Worm (Caenorhabditis elegans): Measurements from ENCODE around the gene Y42H9AR.5.
A peak's percentile ranks its signal among the peaks of the same experiment; 100 is the strongest.

The Y42H9AR.5 gene

ce11 chrIV:8151721-8152120, 49.4 kb downstream of the Y42H9AR.5 start:
- peak; percentile 65 for TF ChIP-seq sma-9 (GFP tag; optimal IDR thresholded peaks at IDR 0.05)
- TF ChIP-seq sma-9 (tag; optimal IDR thresholded peaks at IDR 0.05): no peak
- peak; percentile 75 for TF ChIP-seq fos-1 (tag; optimal IDR thresholded peaks at IDR 0.05)
- TF ChIP-seq peb-1 (tag; optimal IDR thresholded peaks at IDR 0.05): no peak
- TF ChIP-seq nhr-25 (tag; optimal IDR thresholded peaks at IDR 0.05): no peak
- no peak for TF ChIP-seq elt-1 (tag; optimal IDR thresholded peaks at IDR 0.05)
- no peak for TF ChIP-seq elt-3 (tag; optimal IDR thresholded peaks at IDR 0.05)
- TF ChIP-seq lin-11 (tag; optimal IDR thresholded peaks at IDR 0.05): no peak
- TF ChIP-seq sma-3 (GFP tag; optimal IDR thresholded peaks at IDR 0.05): no peak
- no peak for TF ChIP-seq unc-62 (GFP tag; optimal IDR thresholded peaks at IDR 0.05)
- TF ChIP-seq lin-39 (tag; optimal IDR thresholded peaks at IDR 0.05): no peak
- no peak for TF ChIP-seq ceh-82 (tag; optimal IDR thresholded peaks at IDR 0.05)
- peak in 1 of 2 experiments; percentile 1 for TF ChIP-seq lsy-2 (tag; optimal IDR thresholded peaks at IDR 0.05)
- TF ChIP-seq nhr-6 (tag; optimal IDR thresholded peaks at IDR 0.05): no peak
- peak; percentile 64 for TF ChIP-seq crh-2 (tag; optimal IDR thresholded peaks at IDR 0.05)
- TF ChIP-seq nhr-77 (tag; optimal IDR thresholded peaks at IDR 0.05): no peak
- TF ChIP-seq lin-13 (GFP tag; optimal IDR thresholded peaks at IDR 0.05): no peak
- no peak for TF ChIP-seq nhr-11 (tag; optimal IDR thresholded peaks at IDR 0.05)
- no peak for TF ChIP-seq sem-4 (tag; optimal IDR thresholded peaks at IDR 0.05)
- TF ChIP-seq F13H6.1 (tag; optimal IDR thresholded peaks at IDR 0.05): peak; percentile 10
- no peak for TF ChIP-seq unc-55 (GFP tag; optimal IDR thresholded peaks at IDR 0.05)
- TF ChIP-seq skn-1 (tag; optimal IDR thresholded peaks at IDR 0.05): peak; percentile 11
- TF ChIP-seq nhr-129 (tag; optimal IDR thresholded peaks at IDR 0.05): no peak
- TF ChIP-seq ama-1 (optimal IDR thresholded peaks at IDR 0.05): no peak

- TF ChIP-seq C34F6.9 (tag; optimal IDR thresholded peaks at IDR 0.05) (no peak), ceh-82 (tag; optimal IDR thresholded peaks at IDR 0.05) (no peak), nhr-25 (tag; optimal IDR thresholded peaks at IDR 0.05) (no peak), crh-2 (tag; optimal IDR thresholded peaks at IDR 0.05) (no peak), Y55F3AM.14 (GFP tag; optimal IDR thresholded peaks at IDR 0.05) (no peak), lin-13 (GFP tag; optimal IDR thresholded peaks at IDR 0.05) (no peak), nhr-77 (tag; optimal IDR thresholded peaks at IDR 0.05) (no peak)
Measured at ce11 chrIV:8152145-8152544, 49.8 kb downstream of the Y42H9AR.5 start, which contains the start of gene faah-2. Gene faah-2, plus strand, starts transcription at chrIV:8152445.

ce11 chrIV:8152688-8153087, 50.4 kb downstream of the Y42H9AR.5 start:
- TF ChIP-seq nhr-77 (tag; optimal IDR thresholded peaks at IDR 0.05): no peak
- TF ChIP-seq fos-1 (tag; optimal IDR thresholded peaks at IDR 0.05): peak; percentile 56
- no peak for TF ChIP-seq sem-4 (tag; optimal IDR thresholded peaks at IDR 0.05)

ce11 chrIV:8153163-8153562, 50.8 kb downstream of the Y42H9AR.5 start:
- TF ChIP-seq nhr-21 (tag; optimal IDR thresholded peaks at IDR 0.05): no peak
- TF ChIP-seq sma-9 (GFP tag; optimal IDR thresholded peaks at IDR 0.05): no peak
- no peak for TF ChIP-seq sma-9 (tag; optimal IDR thresholded peaks at IDR 0.05)
- no peak for TF ChIP-seq fos-1 (tag; optimal IDR thresholded peaks at IDR 0.05)
- TF ChIP-seq C34F6.9 (tag; optimal IDR thresholded peaks at IDR 0.05): no peak
- no peak for TF ChIP-seq aly-2 (tag; optimal IDR thresholded peaks at IDR 0.05)
- TF ChIP-seq gmeb-1 (tag; optimal IDR thresholded peaks at IDR 0.05): no peak
- TF ChIP-seq lsy-2 (tag; optimal IDR thresholded peaks at IDR 0.05): no peak
- TF ChIP-seq ZK546.5 (tag; optimal IDR thresholded peaks at IDR 0.05): no peak
- TF ChIP-seq mdl-1 (tag; optimal IDR thresholded peaks at IDR 0.05): no peak
